Worm (Caenorhabditis elegans) whole organism, L1 larva: ENCODE measurements around the gene hsp-110.

ENCODE experiments used
- C04F5.9 ChIP-seq: sonication (generic microtip); optimal IDR thresholded peaks from 2 replicates; lab custom pipeline; 2016; ENCODE audit warnings: missing genetic modification characterization, missing compliant biosample characterization
- F16B12.6 ChIP-seq: fragments of 150-350 bp; optimal IDR thresholded peaks from 2 replicates; lab custom pipeline; 2014; ENCODE audit warnings: missing biosample characterization, missing genetic modification characterization
- Y116A8C.19 ChIP-seq: sonication (generic microtip); optimal IDR thresholded peaks from 2 replicates; lab custom pipeline; 2016; ENCODE audit warnings: missing compliant biosample characterization, missing genetic modification characterization, borderline replicate concordance
- aha-1 ChIP-seq: fragments of 150-350 bp; optimal IDR thresholded peaks from 2 replicates; lab custom pipeline; 2014; ENCODE audit warnings: missing biosample characterization, missing genetic modification characterization
- ama-1 ChIP-seq: fragments of 150-350 bp; optimal IDR thresholded peaks from 2 replicates; lab custom pipeline; 2014
- blmp-1 ChIP-seq: fragments of 150-350 bp; optimal IDR thresholded peaks from 2 replicates; lab custom pipeline; 2014; ENCODE audit warnings: missing biosample characterization, missing genetic modification characterization
- ceh-63 ChIP-seq: fragments of 200-800 bp; sonication (Bioruptor generic); optimal IDR thresholded peaks from 2 replicates; lab custom pipeline; 2018; ENCODE audit warnings: mild to moderate bottlenecking, missing genetic modification characterization, missing compliant biosample characterization
- ces-1 ChIP-seq: fragments of 150-350 bp; optimal IDR thresholded peaks from 2 replicates; lab custom pipeline; 2014; ENCODE audit warnings: missing biosample characterization, missing genetic modification reagents, missing genetic modification characterization
- dpl-1 ChIP-seq, 3 experiments: fragments of 150-350 bp in 2 of 3; sonication (generic microtip) in 1 of 3; optimal IDR thresholded peaks; 2 replicates each; lab custom pipeline; 2014 to 2017; ENCODE audit warnings: missing biosample characterization in 3 of 3, missing genetic modification characterization in 3 of 3, missing genetic modification reagents in 3 of 3
- dsc-1 ChIP-seq: sonication (generic microtip); optimal IDR thresholded peaks from 2 replicates; lab custom pipeline; 2016; ENCODE audit warnings: mild to moderate bottlenecking, missing genetic modification characterization, missing compliant biosample characterization
- egl-13 ChIP-seq: sonication (generic microtip); optimal IDR thresholded peaks from 2 replicates; lab custom pipeline; 2016; ENCODE audit warnings: missing genotype, missing genetic modification reagents, missing genetic modification characterization, missing compliant biosample characterization
- egl-27 ChIP-seq, 2 experiments: fragments of 150-350 bp in 1 of 2; sonication (generic microtip); optimal IDR thresholded peaks; 3 replicates each; lab custom pipeline; 2017 to 2018; ENCODE audit warnings: missing biosample characterization in 2 of 2, missing genetic modification characterization in 2 of 2, missing genetic modification reagents in 2 of 2
- elt-2 ChIP-seq: sonication (generic microtip); optimal IDR thresholded peaks from 2 replicates; lab custom pipeline; 2016; ENCODE audit warnings: missing genetic modification characterization, mild to moderate bottlenecking, inconsistent platforms, missing compliant biosample characterization, missing genetic modification reagents
- fkh-8 ChIP-seq: sonication (generic microtip); optimal IDR thresholded peaks from 2 replicates; lab custom pipeline; 2016; ENCODE audit warnings: mild to moderate bottlenecking, missing genetic modification characterization, missing compliant biosample characterization
- fos-1 ChIP-seq: fragments of 150-350 bp; optimal IDR thresholded peaks from 2 replicates; lab custom pipeline; 2014; ENCODE audit warnings: missing biosample characterization, missing genetic modification characterization
- hlh-17 ChIP-seq: fragments of 200-800 bp; sonication (Bioruptor generic); optimal IDR thresholded peaks from 2 replicates; lab custom pipeline; 2018; ENCODE audit warnings: missing genetic modification characterization, mild to moderate bottlenecking, missing compliant biosample characterization, moderate library complexity, borderline replicate concordance
- hpl-2 ChIP-seq: fragments of 150-350 bp; optimal IDR thresholded peaks from 2 replicates; lab custom pipeline; 2014; ENCODE audit warnings: missing biosample characterization, missing genetic modification reagents, missing genetic modification characterization
- irx-1 ChIP-seq: sonication (generic microtip); optimal IDR thresholded peaks from 2 replicates; lab custom pipeline; 2016; ENCODE audit warnings: missing genetic modification characterization, missing compliant biosample characterization
- isw-1 ChIP-seq: fragments of 200-800 bp; sonication (Bioruptor generic); IDR thresholded peaks from 2 replicates; pipeline ENCODE4 v1.3.6; 2022; ENCODE audit warnings: missing genetic modification characterization, missing compliant biosample characterization
- lin-14 ChIP-seq: fragments of 200-800 bp; sonication (Bioruptor generic); optimal IDR thresholded peaks from 2 replicates; lab custom pipeline; 2018; ENCODE audit warnings: mild to moderate bottlenecking, missing genetic modification characterization, moderate library complexity, missing compliant biosample characterization
- lin-15B ChIP-seq: fragments of 150-350 bp; sonication (generic microtip); optimal IDR thresholded peaks from 3 replicates; lab custom pipeline; 2014; ENCODE audit warnings: missing biosample characterization, missing genetic modification characterization
- lin-35 ChIP-seq, 2 experiments: fragments of 150-350 bp; optimal IDR thresholded peaks; 2 replicates each; lab custom pipeline; 2014; ENCODE audit warnings: missing biosample characterization in 2 of 2, missing genetic modification characterization in 2 of 2, missing genetic modification reagents in 2 of 2
- lin-39 ChIP-seq: fragments of 150-350 bp; optimal IDR thresholded peaks from 2 replicates; lab custom pipeline; 2014; ENCODE audit warnings: missing biosample characterization, missing genetic modification reagents, missing genetic modification characterization
- lir-3 ChIP-seq: sonication (generic microtip); optimal IDR thresholded peaks from 2 replicates; lab custom pipeline; 2016; ENCODE audit warnings: mild to moderate bottlenecking, missing genetic modification characterization, moderate library complexity, missing compliant biosample characterization; ENCODE audit not compliant: poor library complexity
- lsy-2 ChIP-seq, 2 experiments: fragments of 150-350 bp; optimal IDR thresholded peaks; 2 replicates each; lab custom pipeline; 2014; ENCODE audit warnings: missing biosample characterization in 2 of 2, missing genetic modification characterization in 2 of 2
- mef-2 ChIP-seq: fragments of 150-350 bp; optimal IDR thresholded peaks from 2 replicates; lab custom pipeline; 2014; ENCODE audit warnings: missing biosample characterization, missing genetic modification characterization
- mep-1 ChIP-seq: fragments of 150-350 bp; optimal IDR thresholded peaks from 2 replicates; lab custom pipeline; 2014; ENCODE audit warnings: missing biosample characterization, missing genetic modification characterization
- nhr-11 ChIP-seq: fragments of 150-350 bp; optimal IDR thresholded peaks from 2 replicates; lab custom pipeline; 2014; ENCODE audit warnings: missing biosample characterization, missing genetic modification characterization
- nhr-12 ChIP-seq: sonication (generic microtip); optimal IDR thresholded peaks from 2 replicates; lab custom pipeline; 2017; ENCODE audit warnings: missing biosample characterization, missing genetic modification characterization
- nhr-237 ChIP-seq: fragments of 150-350 bp; optimal IDR thresholded peaks from 2 replicates; lab custom pipeline; 2014; ENCODE audit warnings: missing biosample characterization, missing genetic modification characterization
- nhr-28 ChIP-seq: fragments of 150-350 bp; optimal IDR thresholded peaks from 2 replicates; lab custom pipeline; 2014; ENCODE audit warnings: missing biosample characterization, missing genetic modification characterization
- nhr-47 ChIP-seq: sonication (generic microtip); optimal IDR thresholded peaks from 2 replicates; lab custom pipeline; 2016; ENCODE audit warnings: mild to moderate bottlenecking, missing genetic modification characterization, moderate library complexity, missing compliant biosample characterization
- nhr-71 ChIP-seq: sonication (generic microtip); optimal IDR thresholded peaks from 2 replicates; lab custom pipeline; 2016; ENCODE audit warnings: mild to moderate bottlenecking, missing genetic modification characterization, moderate library complexity, missing compliant biosample characterization
- nhr-76 ChIP-seq: sonication (generic microtip); optimal IDR thresholded peaks from 2 replicates; lab custom pipeline; 2017; ENCODE audit warnings: missing biosample characterization, missing genetic modification characterization
- nhr-84 ChIP-seq: sonication (generic microtip); optimal IDR thresholded peaks from 2 replicates; lab custom pipeline; 2017; ENCODE audit warnings: missing biosample characterization, missing genetic modification characterization
- nhr-90 ChIP-seq: sonication (generic microtip); optimal IDR thresholded peaks from 2 replicates; lab custom pipeline; 2016; ENCODE audit warnings: mild to moderate bottlenecking, missing genetic modification characterization, missing compliant biosample characterization; ENCODE audit not compliant: poor library complexity
- pag-3 ChIP-seq: sonication (generic microtip); optimal IDR thresholded peaks from 2 replicates; lab custom pipeline; 2017; ENCODE audit warnings: missing genetic modification characterization, mild to moderate bottlenecking, missing compliant biosample characterization, antibody characterized with exemption, borderline replicate concordance; ENCODE audit not compliant: insufficient read depth
- pax-3 ChIP-seq: fragments of 200-800 bp; sonication (Bioruptor generic); optimal IDR thresholded peaks from 2 replicates; lab custom pipeline; 2018; ENCODE audit warnings: mild to moderate bottlenecking, missing genetic modification characterization, moderate library complexity, missing compliant biosample characterization
- pqm-1 ChIP-seq: sonication (generic microtip); optimal IDR thresholded peaks from 3 replicates; lab custom pipeline; 2017; ENCODE audit warnings: missing biosample characterization, missing genetic modification characterization
- rnt-1 ChIP-seq: sonication (generic microtip); optimal IDR thresholded peaks from 2 replicates; lab custom pipeline; 2016; ENCODE audit warnings: mild to moderate bottlenecking, missing genetic modification characterization, moderate library complexity, missing compliant biosample characterization
- skn-1 ChIP-seq: fragments of 150-350 bp; optimal IDR thresholded peaks from 2 replicates; lab custom pipeline; 2014; ENCODE audit warnings: missing biosample characterization, missing genetic modification characterization
- snpc-4 ChIP-seq: fragments of 150-350 bp; optimal IDR thresholded peaks from 2 replicates; lab custom pipeline; 2014; ENCODE audit warnings: missing biosample characterization, missing genetic modification characterization
- sox-4 ChIP-seq: sonication (generic microtip); optimal IDR thresholded peaks from 2 replicates; lab custom pipeline; 2016; ENCODE audit warnings: missing genetic modification characterization, missing compliant biosample characterization
- sptf-1 ChIP-seq: fragments of 150-350 bp; optimal IDR thresholded peaks from 2 replicates; lab custom pipeline; 2014; ENCODE audit warnings: missing biosample characterization, missing genetic modification characterization
- sup-37 ChIP-seq: fragments of 200-800 bp; sonication (Bioruptor generic); optimal IDR thresholded peaks from 2 replicates; lab custom pipeline; 2018; ENCODE audit warnings: mild to moderate bottlenecking, missing genetic modification characterization, missing compliant biosample characterization
- tbx-2 ChIP-seq: sonication (generic microtip); optimal IDR thresholded peaks from 2 replicates; lab custom pipeline; 2016; ENCODE audit warnings: missing genetic modification characterization, missing compliant biosample characterization
- unc-30 ChIP-seq: sonication (generic microtip); optimal IDR thresholded peaks from 2 replicates; lab custom pipeline; 2017; ENCODE audit warnings: missing biosample characterization, missing genetic modification characterization
- unc-62 ChIP-seq: fragments of 150-350 bp; optimal IDR thresholded peaks from 2 replicates; lab custom pipeline; 2014; ENCODE audit warnings: missing biosample characterization, missing genetic modification reagents, missing genetic modification characterization
- unc-86 ChIP-seq: sonication (generic microtip); optimal IDR thresholded peaks from 2 replicates; lab custom pipeline; 2016; ENCODE audit warnings: missing genetic modification characterization, missing compliant biosample characterization
- vab-15 ChIP-seq: sonication (generic microtip); optimal IDR thresholded peaks from 2 replicates; lab custom pipeline; 2017; ENCODE audit warnings: missing genotype, mild to moderate bottlenecking, missing genetic modification characterization, missing compliant biosample characterization
- xbp-1 ChIP-seq: sonication (generic microtip); optimal IDR thresholded peaks from 2 replicates; lab custom pipeline; 2016; ENCODE audit warnings: missing genetic modification characterization, missing compliant biosample characterization
- zag-1 ChIP-seq: fragments of 150-350 bp; optimal IDR thresholded peaks from 2 replicates; lab custom pipeline; 2014; ENCODE audit warnings: missing biosample characterization, missing genetic modification characterization
- zip-4 ChIP-seq: fragments of 200-800 bp; sonication (Bioruptor generic); optimal IDR thresholded peaks from 2 replicates; lab custom pipeline; 2018; ENCODE audit warnings: mild to moderate bottlenecking, missing genetic modification characterization, moderate library complexity, missing compliant biosample characterization
- ztf-4 ChIP-seq: fragments of 150-350 bp; optimal IDR thresholded peaks from 2 replicates; lab custom pipeline; 2014; ENCODE audit warnings: missing biosample characterization, missing genetic modification characterization

hsp-110 gene

ce11 chrIII:8425076-8425475, 21.6 kb downstream of the hsp-110 start:
- TF ChIP-seq aha-1 (tag; lab: Kevin White, UChicago) (no peak), nhr-12 (tag; lab: Kevin White, UChicago) (no peak), hlh-17 (GFP tag; lab: Kevin White, UChicago) (no peak), nhr-47 (tag; lab: Kevin White, UChicago) (peak; percentile 72), ces-1 (no peak), rnt-1 (tag; lab: Kevin White, UChicago) (peak; percentile 22), mep-1 (tag; lab: Kevin White, UChicago) (peak; percentile 83), lin-15B (tag; lab: Kevin White, UChicago) (no peak), pqm-1 (tag; lab: Kevin White, UChicago) (no peak), sptf-1 (no peak), zip-4 (no peak), hpl-2 (no peak), nhr-90 (tag; lab: Kevin White, UChicago) (peak; percentile 41), unc-30 (tag; lab: Kevin White, UChicago) (no peak), nhr-76 (tag; lab: Kevin White, UChicago) (no peak), xbp-1 (tag; lab: Kevin White, UChicago) (peak; percentile 62), skn-1 (tag; lab: Kevin White, UChicago) (peak; percentile 22), nhr-71 (tag; lab: Kevin White, UChicago) (peak; percentile 82), sox-4 (tag; lab: Kevin White, UChicago) (no peak), lin-14 (GFP tag; lab: Kevin White, UChicago) (peak; percentile 85), pax-3 (peak; percentile 4), tbx-2 (tag; lab: Kevin White, UChicago) (peak; percentile 70), vab-15 (tag; lab: Kevin White, UChicago) (no peak), isw-1 (GFP tag; lab: Robert Waterston, UW) (no peak), unc-62 (GFP tag; lab: Kevin White, UChicago) (no peak), ceh-63 (GFP tag; lab: Kevin White, UChicago) (no peak), fkh-8 (tag; lab: Kevin White, UChicago) (peak; percentile 68), mef-2 (no peak), lsy-2 (tag; optimal IDR thresholded peaks at IDR 0.05; lab: Kevin White, UChicago) (peak; percentile 49 to 86), fos-1 (no peak), blmp-1 (tag; lab: Kevin White, UChicago) (peak; percentile 55), ama-1 (lab: Kevin White, UChicago) (peak; percentile 45), irx-1 (tag; lab: Kevin White, UChicago) (no peak), lin-39 (tag; lab: Kevin White, UChicago) (no peak), ztf-4 (tag; lab: Kevin White, UChicago) (peak; percentile 13), Y116A8C.19 (tag; lab: Kevin White, UChicago) (no peak), unc-86 (peak; percentile 55), snpc-4 (tag; lab: Kevin White, UChicago) (peak; percentile 10), egl-13 (tag; lab: Kevin White, UChicago) (no peak), nhr-28 (no peak), zag-1 (tag; lab: Kevin White, UChicago) (no peak), nhr-84 (no peak), pag-3 (tag; lab: Kevin White, UChicago) (no peak), lin-35 (GFP tag; optimal IDR thresholded peaks at IDR 0.05; lab: Kevin White, UChicago) (peak; percentile 54 to 74), nhr-237 (tag; lab: Kevin White, UChicago) (no peak), C04F5.9 (tag; lab: Kevin White, UChicago) (peak; percentile 12), sup-37 (GFP tag; lab: Kevin White, UChicago) (no peak), nhr-11 (tag; lab: Kevin White, UChicago) (no peak), elt-2 (tag; lab: Kevin White, UChicago) (peak; percentile 43), F16B12.6 (tag; lab: Kevin White, UChicago) (peak; percentile 39), lir-3 (tag; lab: Kevin White, UChicago) (no peak), dpl-1 (GFP tag; optimal IDR thresholded peaks at IDR 0.05; lab: Kevin White, UChicago) (peak; percentile 9 to 40 (median 34)), dsc-1 (peak; percentile 27), egl-27 (tag; optimal IDR thresholded peaks at IDR 0.05; lab: Kevin White, UChicago) (no peak)
